Worm (Caenorhabditis elegans) whole organism, L4/young adult: Measurements from ENCODE around the gene cnc-5.

Experiments
- W03F9.2 ChIP-seq: fragments of 150-350 bp; optimal IDR thresholded peaks from 2 replicates; lab custom pipeline; 2014; ENCODE audit warnings: missing biosample characterization, missing genetic modification characterization
- dao-5 ChIP-seq: sonication (generic microtip); optimal IDR thresholded peaks from 2 replicates; lab custom pipeline; 2016; ENCODE audit warnings: missing genotype, missing genetic modification characterization, moderate library complexity, missing compliant biosample characterization
- him-1 ChIP-seq: sonication (generic microtip); optimal IDR thresholded peaks from 2 replicates; lab custom pipeline; 2016; ENCODE audit warnings: missing genotype, missing genetic modification reagents, missing genetic modification characterization, missing compliant biosample characterization

- no peak for TF ChIP-seq dao-5 (tag; lab: Kevin White, UChicago)
- TF ChIP-seq W03F9.2, result no peak
- TF ChIP-seq him-1, result no peak
Measured at ce11 chrV:1494469-1494868, 49.3 kb downstream of the cnc-5 start, which contains the start of gene spig-7.
